Worm (Caenorhabditis elegans): ENCODE data around the gene prmt-4.
A peak's percentile ranks its signal among the peaks of the same experiment; 100 is the strongest.

Gene prmt-4

ce11 chrIV:633565-633964 is 30.1 kb upstream of the prmt-4 start:
- TF ChIP-seq nhr-11 (tag; optimal IDR thresholded peaks at IDR 0.05) (no peak), lsy-12 (tag; optimal IDR thresholded peaks at IDR 0.05) (no peak), mdl-1 (tag; optimal IDR thresholded peaks at IDR 0.05) (no peak), ceh-9 (tag; optimal IDR thresholded peaks at IDR 0.05) (no peak), nhr-23 (tag; optimal IDR thresholded peaks at IDR 0.05) (no peak)

DNA sequence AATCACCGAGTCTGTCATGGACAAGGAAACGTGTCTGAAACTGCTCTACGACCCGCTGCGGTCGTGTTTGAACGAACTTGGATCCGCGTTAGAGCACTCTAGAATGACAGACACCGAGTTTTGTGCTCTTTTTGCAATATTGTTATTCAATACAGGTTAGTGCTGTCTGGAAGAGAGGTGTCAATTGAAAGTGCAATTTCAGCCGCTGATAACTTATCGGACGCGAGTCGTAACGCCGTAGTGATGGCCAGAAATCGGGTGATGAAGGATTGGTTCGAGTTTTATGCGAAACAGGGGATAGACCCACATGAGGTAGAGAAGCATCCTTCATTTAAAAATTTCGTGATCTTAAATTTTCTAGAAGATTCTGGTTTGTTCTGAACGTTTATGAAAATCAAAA is 28.4 kb upstream of the prmt-4 start:
- no peak for TF ChIP-seq snpc-4 (tag; optimal IDR thresholded peaks at IDR 0.05)
- peak; percentile 29 for TF ChIP-seq elt-2 (tag; optimal IDR thresholded peaks at IDR 0.05)

DNA sequence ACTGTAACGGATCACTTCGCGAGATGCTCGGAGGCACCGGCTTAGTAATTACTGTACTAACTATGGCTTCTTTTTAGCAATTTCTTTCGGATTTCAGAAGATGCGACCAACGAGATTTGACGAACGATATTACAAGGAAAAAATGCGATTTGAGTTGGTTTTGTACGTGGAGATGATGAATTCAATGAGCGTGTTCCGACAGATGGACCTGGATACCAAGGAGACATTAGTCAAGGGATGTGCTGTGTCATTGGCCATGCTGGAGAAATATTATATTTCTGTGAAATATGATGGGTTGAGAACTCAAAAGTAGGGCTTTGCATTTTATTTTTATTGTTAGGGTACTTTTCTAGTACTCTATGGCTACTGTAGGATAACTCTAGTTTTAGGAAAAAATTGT is 27.2 kb upstream of the prmt-4 start:
- TF ChIP-seq daf-12 (tag; optimal IDR thresholded peaks at IDR 0.05) = no peak
- TF ChIP-seq mml-1 (tag; optimal IDR thresholded peaks at IDR 0.05) = no peak
- no peak for TF ChIP-seq ceh-9 (tag; optimal IDR thresholded peaks at IDR 0.05)
- no peak for TF ChIP-seq ceh-28 (tag; optimal IDR thresholded peaks at IDR 0.05)
- no peak for TF ChIP-seq lsy-12 (tag; optimal IDR thresholded peaks at IDR 0.05)
- TF ChIP-seq elt-1 (tag; optimal IDR thresholded peaks at IDR 0.05) = no peak
- no peak for TF ChIP-seq unc-62 (GFP tag; optimal IDR thresholded peaks at IDR 0.05)
- TF ChIP-seq ceh-16 (tag; optimal IDR thresholded peaks at IDR 0.05) = no peak
- TF ChIP-seq fkh-10 (GFP tag; optimal IDR thresholded peaks at IDR 0.05) = no peak
- no peak for TF ChIP-seq ZK546.5 (tag; optimal IDR thresholded peaks at IDR 0.05)
- no peak for TF ChIP-seq elt-3 (tag; optimal IDR thresholded peaks at IDR 0.05)
- no peak for TF ChIP-seq skn-1 (tag; optimal IDR thresholded peaks at IDR 0.05)
- no peak for TF ChIP-seq nhr-12 (tag; optimal IDR thresholded peaks at IDR 0.05)
- no peak for TF ChIP-seq egl-5 (tag; optimal IDR thresholded peaks at IDR 0.05)

- no peak for TF ChIP-seq unc-39 (tag; optimal IDR thresholded peaks at IDR 0.05)
- no peak for TF ChIP-seq ceh-28 (tag; optimal IDR thresholded peaks at IDR 0.05)
- no peak for TF ChIP-seq mml-1 (tag; optimal IDR thresholded peaks at IDR 0.05)
- no peak for TF ChIP-seq elt-1 (tag; optimal IDR thresholded peaks at IDR 0.05)
- TF ChIP-seq nhr-76 (tag; optimal IDR thresholded peaks at IDR 0.05) = no peak
- no peak for TF ChIP-seq lin-39 (tag; optimal IDR thresholded peaks at IDR 0.05)
- TF ChIP-seq hmg-11 (tag; optimal IDR thresholded peaks at IDR 0.05) = no peak
- no peak for TF ChIP-seq unc-62 (GFP tag; optimal IDR thresholded peaks at IDR 0.05)
- TF ChIP-seq nhr-77 (tag; optimal IDR thresholded peaks at IDR 0.05) = no peak
Measured at ce11 chrIV:627237-627636, 23.8 kb upstream of the prmt-4 start, which contains the start of gene nhr-76. Gene nhr-76, plus strand, starts transcription at chrIV:627537.

DNA sequence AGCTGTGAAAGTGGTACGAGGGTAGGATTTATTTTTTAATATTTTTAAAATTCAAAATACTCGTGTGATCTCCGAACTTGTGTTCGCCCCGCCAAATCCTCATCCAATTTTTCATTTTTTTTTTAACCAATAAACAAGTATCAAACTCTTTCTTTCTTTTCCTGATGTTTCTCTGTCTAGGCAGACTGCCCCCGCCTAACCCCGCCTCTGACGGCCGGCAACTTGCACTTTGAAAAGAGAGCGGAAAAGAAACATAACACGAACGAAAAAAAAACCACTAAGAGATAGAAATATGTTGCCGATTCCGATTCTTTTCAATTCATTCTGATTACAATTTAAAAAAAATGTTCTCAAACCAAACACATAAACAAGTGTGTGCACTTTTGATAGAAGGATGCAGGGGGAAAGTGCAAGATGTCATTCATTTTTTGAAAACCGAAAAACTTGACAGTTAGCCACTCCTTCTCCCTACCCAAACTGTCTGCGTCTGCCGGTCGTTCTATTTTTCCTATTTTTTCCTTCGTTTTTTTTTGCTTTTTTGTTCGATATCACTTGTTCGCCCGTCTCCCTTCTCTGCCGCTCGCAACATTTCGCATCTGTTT is 22.6 kb upstream of the prmt-4 start:
- no peak for TF ChIP-seq nhr-23 (tag; optimal IDR thresholded peaks at IDR 0.05)

- TF ChIP-seq elt-2 (tag; optimal IDR thresholded peaks at IDR 0.05) (no peak), R02D3.7 (tag; optimal IDR thresholded peaks at IDR 0.05) (no peak), fos-1 (tag; optimal IDR thresholded peaks at IDR 0.05) (no peak), nhr-76 (tag; optimal IDR thresholded peaks at IDR 0.05) (no peak), unc-39 (tag; optimal IDR thresholded peaks at IDR 0.05) (no peak), nhr-23 (tag; optimal IDR thresholded peaks at IDR 0.05) (no peak), nhr-25 (tag; optimal IDR thresholded peaks at IDR 0.05) (no peak), nhr-28 (tag; optimal IDR thresholded peaks at IDR 0.05) (no peak), nfya-1 (tag; optimal IDR thresholded peaks at IDR 0.05; ENCODE audit: insufficient read depth) (no peak), hmg-11 (tag; optimal IDR thresholded peaks at IDR 0.05) (no peak), mdl-1 (tag; optimal IDR thresholded peaks at IDR 0.05) (no peak), skn-1 (tag; optimal IDR thresholded peaks at IDR 0.05) (no peak), eor-1 (tag; optimal IDR thresholded peaks at IDR 0.05) (no peak), daf-12 (tag; optimal IDR thresholded peaks at IDR 0.05) (no peak), nhr-12 (tag; optimal IDR thresholded peaks at IDR 0.05) (no peak)
Measured at ce11 chrIV:623876-624275, 20.4 kb upstream of the prmt-4 start.

- TF ChIP-seq snpc-4 (tag; optimal IDR thresholded peaks at IDR 0.05) (no peak), nhr-28 (tag; optimal IDR thresholded peaks at IDR 0.05) (no peak), nhr-67 (tag; optimal IDR thresholded peaks at IDR 0.05) (no peak), nhr-23 (tag; optimal IDR thresholded peaks at IDR 0.05) (no peak), nhr-76 (tag; optimal IDR thresholded peaks at IDR 0.05) (no peak), ZK546.5 (tag; optimal IDR thresholded peaks at IDR 0.05) (no peak), nhr-237 (tag; optimal IDR thresholded peaks at IDR 0.05) (no peak), nhr-77 (tag; optimal IDR thresholded peaks at IDR 0.05) (no peak), lsy-12 (tag; optimal IDR thresholded peaks at IDR 0.05) (no peak), jun-1 (tag; optimal IDR thresholded peaks at IDR 0.05) (no peak)
Measured at ce11 chrIV:622989-623388, 19.5 kb upstream of the prmt-4 start.

Measured in whole organism, L3 larva.